Worm (Caenorhabditis elegans) whole organism, late embryonic: ENCODE data around the gene cbp-1.

Source experiments
- C38D4.7 ChIP-seq: fragments of 200-800 bp; sonication (Bioruptor generic); optimal IDR thresholded peaks from 2 replicates; lab custom pipeline; 2018; ENCODE audit warnings: mild to moderate bottlenecking, missing genetic modification characterization, moderate library complexity, missing compliant biosample characterization
- F13H6.1 ChIP-seq: sonication (generic microtip); optimal IDR thresholded peaks from 2 replicates; lab custom pipeline; 2016; ENCODE audit warnings: missing genetic modification characterization, missing compliant biosample characterization
- K09A11.1 ChIP-seq: sonication (generic microtip); optimal IDR thresholded peaks from 2 replicates; lab custom pipeline; 2017; ENCODE audit warnings: antibody characterized with exemption, mild to moderate bottlenecking, missing genetic modification characterization, missing compliant biosample characterization; ENCODE audit not compliant: insufficient read depth
- ahr-1 ChIP-seq: sonication (generic microtip); optimal IDR thresholded peaks from 2 replicates; lab custom pipeline; 2016; ENCODE audit warnings: missing genetic modification characterization, missing compliant biosample characterization
- ama-1 ChIP-seq: fragments of 150-350 bp; optimal IDR thresholded peaks from 2 replicates; lab custom pipeline; 2014
- ceh-14 ChIP-seq: sonication (generic microtip); optimal IDR thresholded peaks from 2 replicates; lab custom pipeline; 2016; ENCODE audit warnings: missing genotype, missing genetic modification characterization, missing compliant biosample characterization
- ceh-18 ChIP-seq: sonication (generic microtip); optimal IDR thresholded peaks from 2 replicates; lab custom pipeline; 2016; ENCODE audit warnings: missing genetic modification characterization, missing compliant biosample characterization
- ceh-2 ChIP-seq: sonication (generic microtip); optimal IDR thresholded peaks from 2 replicates; lab custom pipeline; 2016; ENCODE audit warnings: missing genotype, missing genetic modification characterization, missing compliant biosample characterization
- ceh-22 ChIP-seq: sonication (generic microtip); optimal IDR thresholded peaks from 2 replicates; lab custom pipeline; 2017; ENCODE audit warnings: missing biosample characterization, missing genetic modification characterization
- ceh-24 ChIP-seq: sonication (generic microtip); optimal IDR thresholded peaks from 2 replicates; lab custom pipeline; 2016; ENCODE audit warnings: mild to moderate bottlenecking, missing genetic modification characterization, missing compliant biosample characterization
- ceh-31 ChIP-seq: sonication (generic microtip); optimal IDR thresholded peaks from 2 replicates; lab custom pipeline; 2016; ENCODE audit warnings: missing genetic modification characterization, missing compliant biosample characterization
- ceh-45 ChIP-seq: fragments of 200-800 bp; sonication (Bioruptor generic); IDR thresholded peaks from 2 replicates; pipeline ENCODE4 v1.3.6; 2022; ENCODE audit warnings: missing genetic modification reagents, missing genetic modification characterization, missing compliant biosample characterization
- ceh-48 ChIP-seq: sonication (generic microtip); optimal IDR thresholded peaks from 2 replicates; lab custom pipeline; 2016; ENCODE audit warnings: missing genetic modification characterization, inconsistent platforms, missing compliant biosample characterization
- ceh-6 ChIP-seq: fragments of 200-800 bp; sonication (Bioruptor generic); optimal IDR thresholded peaks from 2 replicates; lab custom pipeline; 2018; ENCODE audit warnings: mild to moderate bottlenecking, missing genetic modification characterization, missing compliant biosample characterization
- ceh-9 ChIP-seq: sonication (generic microtip); optimal IDR thresholded peaks from 2 replicates; lab custom pipeline; 2016; ENCODE audit warnings: mild to moderate bottlenecking, missing genetic modification characterization, inconsistent platforms, missing compliant biosample characterization
- dmd-4 ChIP-seq: sonication (generic microtip); optimal IDR thresholded peaks from 2 replicates; lab custom pipeline; 2016; ENCODE audit warnings: borderline replicate concordance, missing genetic modification characterization, missing compliant biosample characterization
- eyg-1 ChIP-seq: sonication (generic microtip); optimal IDR thresholded peaks from 2 replicates; lab custom pipeline; 2016; ENCODE audit warnings: missing genotype, missing genetic modification characterization, missing compliant biosample characterization
- fkh-6 ChIP-seq: sonication (generic microtip); optimal IDR thresholded peaks from 2 replicates; lab custom pipeline; 2016; ENCODE audit warnings: missing genetic modification characterization, missing compliant biosample characterization
- gmeb-2 ChIP-seq: sonication (generic microtip); optimal IDR thresholded peaks from 2 replicates; lab custom pipeline; 2016; ENCODE audit warnings: missing genetic modification characterization, inconsistent platforms, missing compliant biosample characterization
- hlh-30 ChIP-seq: sonication (generic microtip); optimal IDR thresholded peaks from 2 replicates; lab custom pipeline; 2017; ENCODE audit warnings: antibody characterized with exemption, missing genetic modification characterization, missing compliant biosample characterization; ENCODE audit not compliant: insufficient read depth
- hlh-6 ChIP-seq: sonication (generic microtip); optimal IDR thresholded peaks from 2 replicates; lab custom pipeline; 2016; ENCODE audit warnings: missing genotype, missing genetic modification characterization, missing compliant biosample characterization
- hlh-8 ChIP-seq: sonication (generic microtip); optimal IDR thresholded peaks from 2 replicates; lab custom pipeline; 2016; ENCODE audit warnings: missing genotype, missing genetic modification characterization, missing compliant biosample characterization
- lin-11 ChIP-seq: fragments of 200-800 bp; sonication (Bioruptor generic); optimal IDR thresholded peaks from 2 replicates; lab custom pipeline; 2018; ENCODE audit warnings: mild to moderate bottlenecking, missing genetic modification characterization, missing compliant biosample characterization
- madf-2 ChIP-seq: sonication (generic microtip); optimal IDR thresholded peaks from 2 replicates; lab custom pipeline; 2017; ENCODE audit warnings: missing genetic modification characterization, missing compliant biosample characterization
- nhr-232 ChIP-seq: sonication (generic microtip); optimal IDR thresholded peaks from 2 replicates; lab custom pipeline; 2016; ENCODE audit warnings: missing genetic modification characterization, missing compliant biosample characterization
- pag-3 ChIP-seq: sonication (generic microtip); optimal IDR thresholded peaks from 2 replicates; lab custom pipeline; 2016; ENCODE audit warnings: missing compliant biosample characterization, missing genetic modification characterization, borderline replicate concordance
- pat-9 ChIP-seq: fragments of 200-800 bp; sonication (Bioruptor generic); optimal IDR thresholded peaks from 2 replicates; lab custom pipeline; 2018; ENCODE audit warnings: mild to moderate bottlenecking, missing genetic modification characterization, moderate library complexity, missing compliant biosample characterization
- pax-1 ChIP-seq: fragments of 150-350 bp; optimal IDR thresholded peaks from 2 replicates; lab custom pipeline; 2014; ENCODE audit warnings: missing biosample characterization, missing genetic modification characterization
- pros-1 ChIP-seq: fragments of 150-350 bp; optimal IDR thresholded peaks from 2 replicates; lab custom pipeline; 2014; ENCODE audit warnings: missing biosample characterization, missing genetic modification reagents, missing genetic modification characterization
- rnt-1 ChIP-seq: sonication (generic microtip); optimal IDR thresholded peaks from 2 replicates; lab custom pipeline; 2016; ENCODE audit warnings: missing genetic modification characterization, missing compliant biosample characterization
- sdc-2 ChIP-seq: sonication (generic microtip); optimal IDR thresholded peaks from 2 replicates; lab custom pipeline; 2016; ENCODE audit warnings: missing genotype, missing genetic modification characterization, missing compliant biosample characterization
- sox-4 ChIP-seq: sonication (generic microtip); optimal IDR thresholded peaks from 2 replicates; lab custom pipeline; 2017; ENCODE audit warnings: mild to moderate bottlenecking, missing genetic modification characterization, inconsistent platforms, missing compliant biosample characterization
- tbx-2 ChIP-seq: sonication (generic microtip); optimal IDR thresholded peaks from 2 replicates; lab custom pipeline; 2016; ENCODE audit warnings: missing genetic modification characterization, missing compliant biosample characterization
- unc-3 ChIP-seq, 2 experiments: fragments of 200-800 bp in 1 of 2; sonication (Bioruptor generic) in 1 of 2; sonication (generic microtip) in 1 of 2; conservative IDR thresholded peaks in 1 of 2; optimal IDR thresholded peaks in 1 of 2; 2 replicates each; pipeline versions ENCODE4 v1.3.6 to Lab custom; 2016 to 2022; ENCODE audit warnings: missing compliant biosample characterization in 2 of 2, missing genetic modification characterization in 2 of 2, missing genetic modification reagents in 1 of 2
- unc-42 ChIP-seq: sonication (generic microtip); optimal IDR thresholded peaks from 2 replicates; lab custom pipeline; 2016; ENCODE audit warnings: missing genotype, missing genetic modification characterization, missing compliant biosample characterization
- unc-55 ChIP-seq: sonication (generic microtip); optimal IDR thresholded peaks from 2 replicates; lab custom pipeline; 2017; ENCODE audit warnings: missing biosample characterization, missing genetic modification reagents, missing genetic modification characterization
- zip-5 ChIP-seq: sonication (generic microtip); optimal IDR thresholded peaks from 2 replicates; lab custom pipeline; 2016; ENCODE audit warnings: missing genetic modification characterization, missing compliant biosample characterization

Gene cbp-1

DNA sequence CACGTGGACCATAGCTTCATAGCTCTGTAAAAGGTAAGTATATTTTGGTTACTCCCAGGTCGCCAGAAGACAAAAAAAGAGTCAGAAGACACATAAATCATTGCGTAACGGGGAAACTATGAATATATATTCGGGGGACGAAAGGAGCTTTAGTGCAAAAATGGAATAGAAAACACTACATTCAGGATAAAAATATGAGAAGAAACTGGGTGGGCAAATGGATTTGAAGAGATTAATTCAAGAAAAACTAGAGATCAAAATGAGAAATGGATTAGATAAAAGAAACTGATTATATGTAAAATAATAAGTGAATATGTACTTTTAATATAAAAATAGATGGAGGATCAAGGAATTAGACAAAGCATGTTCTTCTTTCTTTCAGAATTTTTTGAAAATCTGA is 38.9 kb upstream of the cbp-1 start, which contains the start of gene C07A9.12:
Gene C07A9.12, minus strand, starts transcription at position 101 of the 400 bp plus-strand sequence.
- TF ChIP-seq ceh-45, result no peak
- no peak for TF ChIP-seq hlh-30 (tag; lab: Kevin White, UChicago)
- TF ChIP-seq tbx-2 (tag; lab: Kevin White, UChicago), result no peak
- no peak for TF ChIP-seq gmeb-2
- TF ChIP-seq pat-9 (tag; lab: Kevin White, UChicago), result no peak
- no peak for TF ChIP-seq pag-3
- no peak for TF ChIP-seq ceh-18 (tag; lab: Kevin White, UChicago)
- TF ChIP-seq pros-1 (tag; lab: Kevin White, UChicago), result no peak
- TF ChIP-seq madf-2 (tag; lab: Kevin White, UChicago), result no peak
- TF ChIP-seq ceh-48 (tag; lab: Kevin White, UChicago), result no peak
- TF ChIP-seq ceh-31 (tag; lab: Kevin White, UChicago), result no peak
- TF ChIP-seq ama-1, result no peak
- TF ChIP-seq C38D4.7 (GFP tag; lab: Kevin White, UChicago), result no peak

DNA sequence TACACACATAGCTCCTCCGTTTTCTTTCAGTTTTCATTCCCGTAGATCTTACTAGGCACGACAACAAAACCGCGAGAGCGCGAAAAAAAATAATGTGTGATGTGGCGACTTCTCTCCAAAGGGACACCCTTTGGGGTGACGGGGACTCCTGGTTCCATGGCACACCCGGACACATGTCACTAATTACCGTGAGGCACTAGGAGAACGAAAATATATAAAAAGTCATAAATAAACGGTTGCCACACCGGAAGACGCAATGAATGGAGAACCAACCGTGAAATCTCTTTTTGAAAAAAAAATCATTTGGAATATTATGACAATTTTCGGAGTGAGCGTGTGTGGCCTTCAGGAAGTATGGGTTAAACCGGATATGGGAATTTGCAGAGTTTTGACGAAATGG is 35.9 kb upstream of the cbp-1 start:
- TF ChIP-seq K09A11.1 (tag; lab: Kevin White, UChicago) (no peak), madf-2 (tag; lab: Kevin White, UChicago) (no peak), ceh-18 (tag; lab: Kevin White, UChicago) (no peak), ceh-31 (tag; lab: Kevin White, UChicago) (no peak), ceh-9 (tag; lab: Kevin White, UChicago) (no peak), ceh-24 (tag; lab: Kevin White, UChicago) (no peak), eyg-1 (tag; lab: Kevin White, UChicago) (no peak), rnt-1 (tag; lab: Kevin White, UChicago) (no peak), pax-1 (no peak), unc-3 (GFP tag; conservative IDR thresholded peaks at IDR 0.05; lab: Robert Waterston, UW) (no peak), unc-3 (tag; optimal IDR thresholded peaks at IDR 0.05; lab: Kevin White, UChicago) (no peak), pag-3 (no peak), F13H6.1 (no peak), C38D4.7 (GFP tag; lab: Kevin White, UChicago) (no peak), fkh-6 (tag; lab: Kevin White, UChicago) (no peak), hlh-6 (tag; lab: Kevin White, UChicago) (no peak), tbx-2 (tag; lab: Kevin White, UChicago) (no peak), lin-11 (tag; lab: Kevin White, UChicago) (no peak)

DNA sequence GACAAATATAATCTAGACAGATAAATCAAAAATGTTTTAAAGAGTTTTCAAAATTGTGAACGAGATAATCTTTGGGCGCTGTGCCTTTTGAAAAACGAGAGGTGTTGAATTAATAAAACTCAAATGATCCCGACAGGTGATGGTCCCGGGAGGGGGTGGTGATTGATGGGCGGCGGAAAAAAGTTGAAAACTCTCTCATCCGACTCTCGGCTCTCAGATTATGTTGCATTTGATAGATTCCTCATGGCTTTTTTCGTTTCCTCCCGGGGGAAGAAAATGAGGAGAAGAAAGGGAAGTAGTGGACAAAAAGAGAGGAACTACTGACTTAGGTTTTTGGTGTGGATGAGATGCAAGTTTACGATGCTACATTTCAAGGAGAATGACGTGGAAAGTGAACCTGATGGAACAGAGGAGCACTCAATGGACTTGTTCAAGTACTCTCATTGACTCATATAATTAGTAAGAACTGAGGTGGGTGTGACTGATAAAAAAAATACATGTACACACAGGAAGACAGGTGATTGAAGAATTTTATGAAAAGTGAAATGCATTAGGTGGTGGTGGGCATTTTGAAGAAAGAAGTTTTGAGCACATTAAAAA is 34.9 kb upstream of the cbp-1 start:
- TF ChIP-seq unc-3 (GFP tag; conservative IDR thresholded peaks at IDR 0.05; lab: Robert Waterston, UW) (no peak), unc-3 (tag; optimal IDR thresholded peaks at IDR 0.05; lab: Kevin White, UChicago) (no peak), ceh-18 (tag; lab: Kevin White, UChicago) (peak; percentile 45), unc-55 (GFP tag; lab: Kevin White, UChicago) (peak; percentile 27), hlh-8 (no peak)

DNA sequence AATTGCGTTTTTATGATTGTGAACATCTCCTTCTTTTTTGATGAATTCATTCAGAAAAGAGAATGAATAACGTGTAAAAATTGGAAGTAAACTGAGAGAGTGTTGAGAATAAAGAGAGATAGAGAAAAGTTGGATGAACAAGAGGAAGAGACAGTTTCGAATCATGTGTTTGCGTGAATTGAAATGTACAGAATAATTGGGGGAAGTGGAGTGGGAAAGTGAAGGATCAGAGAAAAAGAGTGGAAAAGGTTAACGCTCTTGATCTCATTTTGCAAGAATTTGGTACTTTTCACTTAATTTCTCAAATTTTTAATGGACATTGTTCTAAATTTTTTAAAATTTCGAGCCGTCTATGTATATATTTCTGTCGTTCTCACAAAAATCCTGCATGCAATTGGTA is 33.0 kb upstream of the cbp-1 start:
- TF ChIP-seq unc-42 (no peak), nhr-232 (no peak), ceh-22 (tag; lab: Kevin White, UChicago) (no peak), sox-4 (tag; lab: Kevin White, UChicago) (no peak), ceh-2 (tag; lab: Kevin White, UChicago) (no peak), dmd-4 (no peak), ceh-14 (tag; lab: Kevin White, UChicago) (no peak)

DNA sequence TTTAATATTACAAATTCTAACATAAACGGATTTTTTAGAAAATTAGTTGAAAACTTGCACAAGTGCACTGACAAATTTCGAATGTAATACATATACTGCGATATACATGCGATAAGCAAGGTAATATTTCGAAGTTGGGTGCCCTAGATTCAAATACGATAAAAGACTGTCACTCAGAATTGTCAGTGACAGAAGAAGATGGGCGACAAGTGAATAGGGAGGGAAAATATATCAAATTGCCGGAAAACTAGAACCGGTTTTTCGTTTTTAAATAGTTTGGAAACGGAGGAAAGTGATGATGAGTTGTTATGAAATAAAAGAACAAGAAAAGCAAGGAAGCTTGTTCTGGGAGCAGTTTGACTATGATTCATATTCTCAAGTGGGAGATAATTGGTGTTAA is 32.3 kb upstream of the cbp-1 start:
- TF ChIP-seq unc-42 (no peak), ceh-48 (tag; lab: Kevin White, UChicago) (no peak), hlh-8 (no peak), zip-5 (no peak), ceh-24 (tag; lab: Kevin White, UChicago) (no peak), unc-55 (GFP tag; lab: Kevin White, UChicago) (no peak), ahr-1 (tag; lab: Kevin White, UChicago) (no peak), pag-3 (no peak), ceh-14 (tag; lab: Kevin White, UChicago) (no peak), gmeb-2 (no peak), hlh-30 (tag; lab: Kevin White, UChicago) (no peak), ceh-6 (GFP tag; lab: Kevin White, UChicago) (no peak), C38D4.7 (GFP tag; lab: Kevin White, UChicago) (no peak), sox-4 (tag; lab: Kevin White, UChicago) (no peak), sdc-2 (tag; lab: Kevin White, UChicago) (no peak)
